Worm (Caenorhabditis elegans) whole organism, late embryonic: ENCODE data around the gene Y69A2AR.50.

Experiments used
- C08G9.2 ChIP-seq: sonication (generic microtip); optimal IDR thresholded peaks from 2 replicates; lab custom pipeline; 2016; ENCODE audit warnings: mild to moderate bottlenecking, missing genetic modification characterization, moderate library complexity, missing compliant biosample characterization
- C38D4.7 ChIP-seq: fragments of 200-800 bp; sonication (Bioruptor generic); optimal IDR thresholded peaks from 2 replicates; lab custom pipeline; 2018; ENCODE audit warnings: mild to moderate bottlenecking, missing genetic modification characterization, moderate library complexity, missing compliant biosample characterization
- F13H6.1 ChIP-seq: sonication (generic microtip); optimal IDR thresholded peaks from 2 replicates; lab custom pipeline; 2016; ENCODE audit warnings: missing genetic modification characterization, missing compliant biosample characterization
- K09A11.1 ChIP-seq: sonication (generic microtip); optimal IDR thresholded peaks from 2 replicates; lab custom pipeline; 2017; ENCODE audit warnings: antibody characterized with exemption, mild to moderate bottlenecking, missing genetic modification characterization, missing compliant biosample characterization; ENCODE audit not compliant: insufficient read depth
- T23F11.4 ChIP-seq: fragments of 200-800 bp; sonication (Bioruptor generic); optimal IDR thresholded peaks from 2 replicates; lab custom pipeline; 2018; ENCODE audit warnings: mild to moderate bottlenecking, missing genetic modification characterization, missing compliant biosample characterization
- Y22D7AL.16 ChIP-seq: sonication (generic microtip); optimal IDR thresholded peaks from 2 replicates; lab custom pipeline; 2016; ENCODE audit warnings: missing genetic modification characterization, missing compliant biosample characterization
- ceh-2 ChIP-seq: sonication (generic microtip); optimal IDR thresholded peaks from 2 replicates; lab custom pipeline; 2016; ENCODE audit warnings: missing genotype, missing genetic modification characterization, missing compliant biosample characterization
- ceh-30 ChIP-seq: fragments of 150-350 bp; optimal IDR thresholded peaks from 2 replicates; lab custom pipeline; 2014; ENCODE audit warnings: missing biosample characterization, missing genetic modification characterization
- ceh-31 ChIP-seq: sonication (generic microtip); optimal IDR thresholded peaks from 2 replicates; lab custom pipeline; 2016; ENCODE audit warnings: missing genetic modification characterization, missing compliant biosample characterization
- ceh-48 ChIP-seq: sonication (generic microtip); optimal IDR thresholded peaks from 2 replicates; lab custom pipeline; 2016; ENCODE audit warnings: missing genetic modification characterization, inconsistent platforms, missing compliant biosample characterization
- ceh-9 ChIP-seq: sonication (generic microtip); optimal IDR thresholded peaks from 2 replicates; lab custom pipeline; 2016; ENCODE audit warnings: mild to moderate bottlenecking, missing genetic modification characterization, inconsistent platforms, missing compliant biosample characterization
- che-1 ChIP-seq: sonication (generic microtip); optimal IDR thresholded peaks from 2 replicates; lab custom pipeline; 2016; ENCODE audit warnings: mild to moderate bottlenecking, missing genetic modification characterization, missing compliant biosample characterization
- elt-2 ChIP-seq: sonication (generic microtip); optimal IDR thresholded peaks from 2 replicates; lab custom pipeline; 2016; ENCODE audit warnings: missing genetic modification reagents, missing genetic modification characterization, missing compliant biosample characterization
- fkh-6 ChIP-seq: sonication (generic microtip); optimal IDR thresholded peaks from 2 replicates; lab custom pipeline; 2016; ENCODE audit warnings: missing genetic modification characterization, missing compliant biosample characterization
- gmeb-2 ChIP-seq: sonication (generic microtip); optimal IDR thresholded peaks from 2 replicates; lab custom pipeline; 2016; ENCODE audit warnings: missing genetic modification characterization, inconsistent platforms, missing compliant biosample characterization
- hlh-30 ChIP-seq: sonication (generic microtip); optimal IDR thresholded peaks from 2 replicates; lab custom pipeline; 2017; ENCODE audit warnings: antibody characterized with exemption, missing genetic modification characterization, missing compliant biosample characterization; ENCODE audit not compliant: insufficient read depth
- hlh-6 ChIP-seq: sonication (generic microtip); optimal IDR thresholded peaks from 2 replicates; lab custom pipeline; 2016; ENCODE audit warnings: missing genotype, missing genetic modification characterization, missing compliant biosample characterization
- nfya-1 ChIP-seq: sonication (generic microtip); optimal IDR thresholded peaks from 2 replicates; lab custom pipeline; 2017; ENCODE audit warnings: missing genetic modification characterization, mild to moderate bottlenecking, missing compliant biosample characterization, antibody characterized with exemption, moderate library complexity
- nhr-11 ChIP-seq: fragments of 150-350 bp; optimal IDR thresholded peaks from 2 replicates; lab custom pipeline; 2014; ENCODE audit warnings: missing biosample characterization, missing genetic modification characterization
- pag-3 ChIP-seq: sonication (generic microtip); optimal IDR thresholded peaks from 2 replicates; lab custom pipeline; 2016; ENCODE audit warnings: missing compliant biosample characterization, missing genetic modification characterization, borderline replicate concordance
- pat-9 ChIP-seq: fragments of 200-800 bp; sonication (Bioruptor generic); optimal IDR thresholded peaks from 2 replicates; lab custom pipeline; 2018; ENCODE audit warnings: mild to moderate bottlenecking, missing genetic modification characterization, moderate library complexity, missing compliant biosample characterization
- pqm-1 ChIP-seq: sonication (generic microtip); optimal IDR thresholded peaks from 2 replicates; lab custom pipeline; 2016; ENCODE audit warnings: missing genetic modification characterization, missing compliant biosample characterization
- ref-2 ChIP-seq: sonication (generic microtip); optimal IDR thresholded peaks from 2 replicates; lab custom pipeline; 2016; ENCODE audit warnings: missing genetic modification characterization, missing compliant biosample characterization
- sdc-2 ChIP-seq: sonication (generic microtip); optimal IDR thresholded peaks from 2 replicates; lab custom pipeline; 2016; ENCODE audit warnings: missing genotype, missing genetic modification characterization, missing compliant biosample characterization
- sox-2 ChIP-seq: fragments of 200-800 bp; sonication (Bioruptor generic); IDR thresholded peaks from 2 replicates; pipeline ENCODE4 v1.3.6; 2022; ENCODE audit warnings: missing genetic modification reagents, missing genetic modification characterization, missing compliant biosample characterization
- ttx-3 ChIP-seq: sonication (generic microtip); optimal IDR thresholded peaks from 2 replicates; lab custom pipeline; 2016; ENCODE audit warnings: missing genetic modification reagents, missing genetic modification characterization, missing compliant biosample characterization
- unc-42 ChIP-seq: sonication (generic microtip); optimal IDR thresholded peaks from 2 replicates; lab custom pipeline; 2016; ENCODE audit warnings: missing genotype, missing genetic modification characterization, missing compliant biosample characterization
- unc-86 ChIP-seq: sonication (generic microtip); optimal IDR thresholded peaks from 2 replicates; lab custom pipeline; 2016; ENCODE audit warnings: missing genetic modification characterization, missing compliant biosample characterization
- zip-5 ChIP-seq: sonication (generic microtip); optimal IDR thresholded peaks from 2 replicates; lab custom pipeline; 2016; ENCODE audit warnings: missing genetic modification characterization, missing compliant biosample characterization
- ztf-16 ChIP-seq: sonication (generic microtip); optimal IDR thresholded peaks from 2 replicates; lab custom pipeline; 2017; ENCODE audit warnings: missing genetic modification characterization, missing compliant biosample characterization

Gene Y69A2AR.50

ce11 chrIV:2548766-2549165, 13.4 kb upstream of the Y69A2AR.50 start:
- TF ChIP-seq pat-9: no peak
- TF ChIP-seq ceh-48 (tag; lab: Kevin White, UChicago): peak; percentile 49

DNA sequence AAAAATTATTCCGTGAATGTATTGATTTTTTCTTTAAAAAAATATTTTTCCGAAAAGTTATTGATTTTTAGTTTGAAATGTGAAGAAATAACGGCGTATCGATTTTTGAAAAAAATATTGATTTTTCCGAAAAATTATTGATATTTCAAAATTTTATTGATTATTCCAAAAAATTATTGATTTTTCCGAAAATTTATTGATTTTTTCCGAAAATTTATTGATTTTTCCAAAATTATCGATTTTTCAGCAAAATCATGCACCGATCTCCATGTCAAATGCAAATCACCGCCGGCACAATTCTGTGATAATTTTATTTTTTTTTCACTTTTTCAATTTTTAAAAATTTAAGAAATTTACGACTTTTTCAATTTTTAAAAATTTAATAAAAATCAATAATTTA, 12.6 kb upstream of the Y69A2AR.50 start:
- TF ChIP-seq ceh-48 (tag; lab: Kevin White, UChicago) (peak; percentile 23), ceh-2 (no peak)

- TF ChIP-seq ceh-48 (tag; lab: Kevin White, UChicago) (peak; percentile 35), fkh-6 (no peak)
Observed at ce11 chrIV:2551418-2551817, 10.8 kb upstream of the Y69A2AR.50 start, which contains the start of gene Y69A2AR.23. Gene Y69A2AR.23, minus strand, starts transcription at chrIV:2551684.

DNA sequence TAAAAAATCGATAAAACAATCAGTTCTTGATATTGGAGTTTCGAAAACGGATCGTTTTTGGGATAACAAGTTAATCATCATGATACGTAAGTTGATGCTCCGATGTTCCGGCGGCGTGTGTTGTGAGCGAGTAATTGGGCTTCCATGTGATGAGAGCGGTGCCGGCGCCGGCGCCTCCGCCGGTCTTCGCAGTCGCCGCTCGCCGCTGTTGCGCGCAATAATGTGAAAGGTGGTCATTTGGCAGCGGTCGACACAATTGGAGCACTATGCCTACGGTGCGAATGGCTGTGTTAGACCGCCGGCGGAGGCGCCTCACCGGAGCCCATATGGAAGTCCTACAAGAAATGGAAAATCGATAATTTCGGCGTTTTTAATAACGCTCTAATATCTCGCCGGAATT, 10.3 kb upstream of the Y69A2AR.50 start:
- TF ChIP-seq elt-2 (tag; lab: Kevin White, UChicago) (no peak), hlh-6 (no peak), ceh-31 (tag; lab: Kevin White, UChicago) (no peak), ref-2 (tag; lab: Kevin White, UChicago) (no peak), pag-3 (tag; lab: Kevin White, UChicago) (no peak), K09A11.1 (tag; lab: Kevin White, UChicago) (no peak), unc-86 (tag; lab: Kevin White, UChicago) (no peak), sox-2 (no peak)

- TF ChIP-seq che-1 (tag; lab: Kevin White, UChicago) (no peak), ceh-48 (tag; lab: Kevin White, UChicago) (no peak), F13H6.1 (tag; lab: Kevin White, UChicago) (no peak), C38D4.7 (GFP tag; lab: Kevin White, UChicago) (no peak), ceh-30 (no peak)
Observed at ce11 chrIV:2552276-2552675, 9.9 kb upstream of the Y69A2AR.50 start.

ce11 chrIV:2552855-2553254, 9.3 kb upstream of the Y69A2AR.50 start:
- TF ChIP-seq che-1 (tag; lab: Kevin White, UChicago) (no peak), nhr-11 (tag; lab: Kevin White, UChicago) (no peak), hlh-6 (no peak), pat-9 (no peak), pag-3 (tag; lab: Kevin White, UChicago) (no peak), ref-2 (tag; lab: Kevin White, UChicago) (no peak), gmeb-2 (tag; lab: Kevin White, UChicago) (no peak), elt-2 (tag; lab: Kevin White, UChicago) (no peak), hlh-30 (tag; lab: Kevin White, UChicago) (no peak), ceh-9 (tag; lab: Kevin White, UChicago) (no peak), nfya-1 (tag; lab: Kevin White, UChicago) (no peak), unc-86 (tag; lab: Kevin White, UChicago) (no peak), T23F11.4 (no peak), pqm-1 (no peak), sdc-2 (tag; lab: Kevin White, UChicago) (no peak), sox-2 (no peak), ceh-2 (no peak), ttx-3 (tag; lab: Kevin White, UChicago) (no peak), ztf-16 (tag; lab: Kevin White, UChicago) (no peak), C08G9.2 (no peak)

DNA sequence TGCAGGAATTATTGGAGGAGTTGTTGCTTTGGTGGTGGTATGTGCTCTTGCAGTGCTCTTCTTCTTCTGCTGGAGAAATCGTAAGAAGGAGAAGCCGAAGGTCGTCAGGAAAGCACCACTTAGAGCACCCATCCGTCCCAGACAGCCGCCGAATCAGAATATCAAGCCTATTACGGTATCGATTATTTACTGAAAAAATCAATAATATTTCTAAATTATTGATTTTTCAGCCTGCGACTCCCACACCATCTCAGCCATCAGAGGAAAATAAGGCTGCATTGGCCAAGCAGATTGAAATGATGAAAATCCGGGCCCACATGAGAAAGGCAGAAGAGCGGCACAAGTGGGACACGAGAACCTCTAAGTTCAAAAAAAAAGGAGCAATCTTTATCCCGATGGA, 6.0 kb upstream of the Y69A2AR.50 start:
- TF ChIP-seq hlh-30 (tag; lab: Kevin White, UChicago): no peak
- TF ChIP-seq pqm-1: no peak
- no peak for TF ChIP-seq Y22D7AL.16
- no peak for TF ChIP-seq zip-5 (tag; lab: Kevin White, UChicago)
- no peak for TF ChIP-seq unc-42 (tag; lab: Kevin White, UChicago)
- TF ChIP-seq F13H6.1 (tag; lab: Kevin White, UChicago): no peak
- TF ChIP-seq ztf-16 (tag; lab: Kevin White, UChicago): no peak
- TF ChIP-seq, all 69 proteins: peak for 0
